Fruit fly (Drosophila melanogaster) whole organism, prepupa: Measurements from ENCODE around the gene CG6654.

Experiments used
- Blimp-1 ChIP-seq: fragments of 200-800 bp; sonication (Bioruptor generic); optimal IDR thresholded peaks from 3 replicates; lab custom pipeline; 2017; ENCODE audit warnings: missing biosample characterization, missing genetic modification characterization, mild to moderate bottlenecking, moderate library complexity, missing genetic modification reagents
- CG10631 ChIP-seq: fragments of 200-800 bp; sonication (Bioruptor generic); optimal IDR thresholded peaks from 2 replicates; lab custom pipeline; 2016; ENCODE audit warnings: missing biosample characterization, missing genetic modification characterization
- CG10669 ChIP-seq: fragments of 200-800 bp; sonication (Bioruptor generic); optimal IDR thresholded peaks from 3 replicates; lab custom pipeline; 2018; ENCODE audit warnings: missing biosample characterization, mild to moderate bottlenecking, missing genetic modification characterization, moderate library complexity
- CG11294 ChIP-seq: fragments of 200-800 bp; sonication (Bioruptor generic); IDR thresholded peaks from 2 replicates; pipeline ENCODE4 v1.3.6; 2022; ENCODE audit warnings: missing biosample characterization, missing genetic modification characterization
- CG11902 ChIP-seq: fragments of 200-800 bp; sonication (Bioruptor generic); optimal IDR thresholded peaks from 3 replicates; lab custom pipeline; 2016; ENCODE audit warnings: missing biosample characterization, missing genetic modification characterization
- CG15336 ChIP-seq: fragments of 200-800 bp; sonication (Bioruptor generic); IDR thresholded peaks from 2 replicates; pipeline ENCODE4 v1.3.6; 2022; ENCODE audit warnings: missing biosample characterization, missing genetic modification characterization
- CG1621 ChIP-seq: fragments of 200-800 bp; sonication (Bioruptor generic); optimal IDR thresholded peaks from 3 replicates; lab custom pipeline; 2018; ENCODE audit warnings: missing biosample characterization, mild to moderate bottlenecking, missing genetic modification characterization
- CG16779 ChIP-seq: fragments of 200-800 bp; sonication (Bioruptor generic); optimal IDR thresholded peaks from 3 replicates; lab custom pipeline; 2017; ENCODE audit warnings: missing biosample characterization, mild to moderate bottlenecking, missing genetic modification characterization
- CG31627 ChIP-seq: fragments of 200-800 bp; sonication (Bioruptor generic); optimal IDR thresholded peaks from 3 replicates; lab custom pipeline; 2016; ENCODE audit warnings: missing biosample characterization, missing genetic modification characterization
- CG32006 ChIP-seq: fragments of 200-800 bp; sonication (Bioruptor generic); optimal IDR thresholded peaks from 3 replicates; lab custom pipeline; 2017; ENCODE audit warnings: missing biosample characterization, mild to moderate bottlenecking, missing genetic modification characterization
- CG34406 ChIP-seq: fragments of 200-800 bp; sonication (Bioruptor generic); optimal IDR thresholded peaks from 3 replicates; lab custom pipeline; 2016; ENCODE audit warnings: missing biosample characterization, missing genetic modification characterization
- CG3919 ChIP-seq: fragments of 200-800 bp; sonication (Bioruptor generic); optimal IDR thresholded peaks from 3 replicates; lab custom pipeline; 2016; ENCODE audit warnings: missing biosample characterization, missing genetic modification characterization
- CG4318 ChIP-seq: fragments of 200-800 bp; sonication (Bioruptor generic); optimal IDR thresholded peaks from 3 replicates; lab custom pipeline; 2017; ENCODE audit warnings: missing biosample characterization, mild to moderate bottlenecking, missing genetic modification characterization
- CG6163 ChIP-seq: fragments of 200-800 bp; sonication (Bioruptor generic); IDR thresholded peaks from 3 replicates; pipeline ENCODE4 v1.3.6; 2022; ENCODE audit warnings: missing biosample characterization, missing genetic modification characterization
- CG6276 ChIP-seq: fragments of 200-800 bp; sonication (Bioruptor generic); optimal IDR thresholded peaks from 2 replicates; lab custom pipeline; 2017; ENCODE audit warnings: missing biosample characterization, mild to moderate bottlenecking, missing genetic modification characterization
- CG6808 ChIP-seq: fragments of 200-800 bp; sonication (Bioruptor generic); optimal IDR thresholded peaks from 3 replicates; lab custom pipeline; 2017; ENCODE audit warnings: missing biosample characterization, missing genetic modification characterization, mild to moderate bottlenecking, moderate library complexity, missing genetic modification reagents
- CG6854 ChIP-seq: fragments of 200-800 bp; sonication (Bioruptor generic); optimal IDR thresholded peaks from 2 replicates; lab custom pipeline; 2017; ENCODE audit warnings: missing biosample characterization, mild to moderate bottlenecking, missing genetic modification characterization
- CG7368 ChIP-seq: fragments of 200-800 bp; sonication (Bioruptor generic); optimal IDR thresholded peaks from 3 replicates; lab custom pipeline; 2016; ENCODE audit warnings: missing biosample characterization, missing genetic modification characterization
- CG8319 ChIP-seq: fragments of 200-800 bp; sonication (Bioruptor generic); optimal IDR thresholded peaks from 3 replicates; lab custom pipeline; 2016; ENCODE audit warnings: missing biosample characterization, missing genetic modification characterization
- Eip75B ChIP-seq: fragments of 200-800 bp; sonication (Bioruptor generic); optimal IDR thresholded peaks from 3 replicates; lab custom pipeline; 2016; ENCODE audit warnings: missing biosample characterization, missing genetic modification characterization
- Eip78C ChIP-seq: fragments of 200-800 bp; sonication (Bioruptor generic); peaks from one replicate; lab custom pipeline; 2016; ENCODE audit warnings: missing biosample characterization, missing genetic modification characterization
- Eip93F ChIP-seq: fragments of 200-800 bp; sonication (Bioruptor generic); optimal IDR thresholded peaks from 2 replicates; lab custom pipeline; 2016; ENCODE audit warnings: missing biosample characterization, mild to moderate bottlenecking, missing genetic modification characterization
- Ets21C ChIP-seq: fragments of 200-800 bp; sonication (Bioruptor generic); optimal IDR thresholded peaks from 3 replicates; lab custom pipeline; 2016; ENCODE audit warnings: missing biosample characterization, missing genetic modification characterization
- Gug ChIP-seq: fragments of 200-800 bp; sonication (Bioruptor generic); IDR thresholded peaks from 2 replicates; pipeline ENCODE4 v1.3.6; 2022; ENCODE audit warnings: missing biosample characterization, missing genetic modification characterization
- Hr38 ChIP-seq: sonication (Bioruptor generic); optimal IDR thresholded peaks from 2 replicates; lab custom pipeline; 2016; ENCODE audit warnings: missing biosample characterization, missing genetic modification characterization
- Hr39 ChIP-seq: fragments of 200-800 bp; sonication (Bioruptor generic); optimal IDR thresholded peaks from 2 replicates; lab custom pipeline; 2016; ENCODE audit warnings: missing biosample characterization, missing genetic modification characterization
- Hr4 ChIP-seq: fragments of 200-800 bp; sonication (Bioruptor generic); optimal IDR thresholded peaks from 3 replicates; lab custom pipeline; 2016; ENCODE audit warnings: missing biosample characterization, missing genetic modification characterization
- Met ChIP-seq: fragments of 200-800 bp; sonication (Bioruptor generic); optimal IDR thresholded peaks from 3 replicates; lab custom pipeline; 2016; ENCODE audit warnings: missing biosample characterization, missing genetic modification characterization
- OdsH ChIP-seq: fragments of 200-800 bp; sonication (Bioruptor generic); optimal IDR thresholded peaks from 3 replicates; lab custom pipeline; 2016; ENCODE audit warnings: missing biosample characterization, missing genetic modification characterization
- Sox102F ChIP-seq: fragments of 200-800 bp; sonication (Bioruptor generic); optimal IDR thresholded peaks from 2 replicates; lab custom pipeline; 2016; ENCODE audit warnings: missing biosample characterization, mild to moderate bottlenecking, missing genetic modification characterization
- Sox14 ChIP-seq: fragments of 200-800 bp; sonication (Bioruptor generic); optimal IDR thresholded peaks from 3 replicates; lab custom pipeline; 2016; ENCODE audit warnings: missing biosample characterization, missing genetic modification characterization
- Sox15 ChIP-seq: fragments of 200-800 bp; sonication (Bioruptor generic); optimal IDR thresholded peaks from 3 replicates; lab custom pipeline; 2016; ENCODE audit warnings: missing biosample characterization, missing genetic modification characterization
- dac ChIP-seq: fragments of 200-800 bp; sonication (Bioruptor generic); optimal IDR thresholded peaks from 2 replicates; lab custom pipeline; 2017; ENCODE audit warnings: missing biosample characterization, mild to moderate bottlenecking, missing genetic modification characterization
- eg ChIP-seq: fragments of 200-800 bp; sonication (Bioruptor generic); IDR thresholded peaks from 3 replicates; pipeline ENCODE4 v1.3.6; 2022; ENCODE audit warnings: missing biosample characterization, missing genetic modification characterization
- fkh ChIP-seq: fragments of 200-800 bp; sonication (Bioruptor generic); optimal IDR thresholded peaks from 3 replicates; lab custom pipeline; 2017; ENCODE audit warnings: missing biosample characterization, mild to moderate bottlenecking, missing genetic modification characterization, moderate library complexity
- salr ChIP-seq, 2 experiments: fragments of 200-800 bp; sonication (Bioruptor generic); optimal IDR thresholded peaks; 3 replicates each; lab custom pipeline; 2016 to 2018; ENCODE audit warnings: missing biosample characterization in 2 of 2, missing genetic modification characterization in 2 of 2, mild to moderate bottlenecking in 1 of 2
- spab ChIP-seq: fragments of 200-800 bp; sonication (Bioruptor generic); optimal IDR thresholded peaks from 2 replicates; lab custom pipeline; 2017; ENCODE audit warnings: missing biosample characterization, mild to moderate bottlenecking, missing genetic modification characterization, missing genetic modification reagents
- ss ChIP-seq, 2 experiments: fragments of 200-800 bp; sonication (Bioruptor generic); optimal IDR thresholded peaks; 2 replicates in 1 of 2; 3 replicates in 1 of 2; lab custom pipeline; 2017 to 2018; ENCODE audit warnings: mild to moderate bottlenecking in 2 of 2, missing biosample characterization in 2 of 2, missing genetic modification characterization in 2 of 2, moderate library complexity in 1 of 2
- topi ChIP-seq: fragments of 200-800 bp; sonication (Bioruptor generic); optimal IDR thresholded peaks from 3 replicates; lab custom pipeline; 2016; ENCODE audit warnings: missing biosample characterization, missing genetic modification characterization
- vri ChIP-seq: fragments of 200-800 bp; sonication (Bioruptor generic); optimal IDR thresholded peaks from 3 replicates; lab custom pipeline; 2016; ENCODE audit warnings: missing biosample characterization, mild to moderate bottlenecking, missing genetic modification characterization

The CG6654 gene

DNA sequence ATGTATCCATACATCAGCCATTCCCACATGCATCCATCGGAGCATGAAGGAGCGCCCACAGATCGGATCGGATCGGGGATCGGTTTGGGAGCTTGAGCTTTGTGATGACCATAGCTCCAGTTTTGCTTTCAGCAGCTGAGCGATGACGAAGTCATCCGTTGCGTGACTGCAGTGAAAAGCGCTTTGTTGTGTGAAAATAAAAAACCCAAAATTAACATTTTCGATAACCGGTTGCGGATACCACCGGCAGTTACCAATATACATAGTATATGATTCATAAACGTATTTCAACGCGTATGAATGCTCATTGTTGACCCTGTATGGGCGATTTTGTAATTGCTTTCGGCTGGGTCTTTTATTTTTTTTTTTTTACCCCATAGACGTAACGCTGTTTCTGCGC lies 8.2 kb downstream of the CG6654 start:
- TF ChIP-seq CG10631 (GFP tag; lab: Kevin White, UChicago) (no peak), CG11902 (no peak), CG31627 (GFP tag; lab: Kevin White, UChicago) (no peak), spab (GFP tag; lab: Kevin White, UChicago) (no peak), eg (GFP tag; lab: Robert Waterston, UW) (0 out of 3 replicates have a peak, but pooled peaks have one; percentile 44), CG16779 (tag; lab: Kevin White, UChicago) (no peak), CG6808 (GFP tag; lab: Kevin White, UChicago) (no peak), CG15336 (GFP tag; lab: Robert Waterston, UW) (no peak; the same call in 1 of the 2 replicates), salr (GFP tag; optimal IDR thresholded peaks at IDR 0.05; lab: Kevin White, UChicago) (no peak), Hr39 (GFP tag; lab: Kevin White, UChicago) (no peak), Ets21C (GFP tag; lab: Kevin White, UChicago) (no peak), Eip75B (GFP tag; lab: Kevin White, UChicago) (no peak), CG10669 (GFP tag; lab: Kevin White, UChicago) (no peak), Sox14 (GFP tag; lab: Kevin White, UChicago) (no peak), Eip93F (GFP tag; lab: Kevin White, UChicago) (no peak), Sox15 (GFP tag; lab: Kevin White, UChicago) (no peak), Gug (no peak), CG1621 (tag; lab: Kevin White, UChicago) (no peak), CG34406 (GFP tag; lab: Kevin White, UChicago) (no peak), vri (GFP tag; lab: Kevin White, UChicago) (peak; percentile 32), Sox102F (no peak), ss (GFP tag; optimal IDR thresholded peaks at IDR 0.05; lab: Kevin White, UChicago) (peak in 1 of 2 experiments; percentile 65), CG3919 (no peak), CG8319 (no peak), CG6854 (GFP tag; lab: Kevin White, UChicago) (peak; percentile 42), Hr38 (GFP tag; lab: Kevin White, UChicago) (no peak), Met (GFP tag; lab: Kevin White, UChicago) (no peak), Blimp-1 (peak; percentile 77), CG11294 (GFP tag; lab: Robert Waterston, UW) (no peak), OdsH (no peak), dac (GFP tag; lab: Kevin White, UChicago) (no peak), CG6163 (no peak)

DNA sequence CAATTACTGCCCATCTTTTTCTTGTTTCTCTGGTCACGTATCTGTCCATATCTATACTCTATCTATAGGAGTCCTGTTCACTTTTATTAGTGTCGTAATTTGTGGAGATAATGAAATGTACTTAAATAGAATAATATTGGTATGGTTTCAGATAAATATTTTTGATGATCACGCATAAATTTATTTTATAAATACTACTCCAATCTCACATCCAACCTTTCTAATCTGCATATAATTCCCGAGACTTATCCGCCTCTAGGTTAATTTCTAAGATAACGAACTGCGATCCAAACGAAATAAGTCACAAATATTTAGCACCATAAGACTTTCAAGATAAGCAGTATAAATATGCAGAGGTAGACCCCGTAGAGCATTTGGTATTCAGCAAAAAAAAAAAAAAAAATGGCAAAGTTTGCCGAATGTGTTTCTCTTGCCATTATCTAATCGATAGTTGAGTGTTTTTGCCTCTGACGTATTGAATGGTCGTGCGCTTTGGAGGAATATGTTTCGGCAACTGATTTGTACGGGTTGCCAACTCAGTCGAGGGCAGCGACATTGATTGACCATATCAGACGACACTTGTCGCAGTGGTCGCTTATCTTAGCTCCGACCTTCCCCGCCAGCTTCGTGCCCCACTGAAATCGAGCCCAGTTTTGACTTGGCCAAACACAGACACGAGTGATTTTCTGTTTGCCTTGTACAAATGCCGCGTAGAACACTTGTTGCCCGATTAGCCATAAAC lies 15.2 kb downstream of the CG6654 start:
- TF ChIP-seq topi (no peak), CG6276 (GFP tag; lab: Kevin White, UChicago) (no peak), spab (GFP tag; lab: Kevin White, UChicago) (no peak), fkh (peak; percentile 58), vri (GFP tag; lab: Kevin White, UChicago) (peak; percentile 75), CG4318 (GFP tag; lab: Kevin White, UChicago) (no peak), CG7368 (GFP tag; lab: Kevin White, UChicago) (no peak), CG1621 (tag; lab: Kevin White, UChicago) (no peak), eg (GFP tag; lab: Robert Waterston, UW) (no peak; the same call in 2 of the 3 replicates), CG32006 (GFP tag; lab: Kevin White, UChicago) (peak; percentile 23), Eip78C (GFP tag; lab: Kevin White, UChicago) (peak; percentile 56), salr (GFP tag; optimal IDR thresholded peaks at IDR 0.05; lab: Kevin White, UChicago) (no peak), Hr4 (GFP tag; lab: Kevin White, UChicago) (peak; percentile 45), CG6808 (GFP tag; lab: Kevin White, UChicago) (no peak), Eip93F (GFP tag; lab: Kevin White, UChicago) (peak; percentile 18)
